Worm (Caenorhabditis elegans) whole organism, L3 larva: Measurements from ENCODE around the gene R04A9.9.

Experiments used
- R02D3.7 ChIP-seq: fragments of 150-350 bp; optimal IDR thresholded peaks from 2 replicates; lab custom pipeline; 2014; ENCODE audit warnings: missing biosample characterization, missing genetic modification characterization
- ZK546.5 ChIP-seq: sonication (generic microtip); optimal IDR thresholded peaks from 2 replicates; lab custom pipeline; 2017; ENCODE audit warnings: missing biosample characterization, missing genetic modification characterization
- aly-2 ChIP-seq: fragments of 150-350 bp; optimal IDR thresholded peaks from 2 replicates; lab custom pipeline; 2014; ENCODE audit warnings: missing biosample characterization, missing genetic modification characterization
- ama-1 ChIP-seq: fragments of 150-350 bp; optimal IDR thresholded peaks from 2 replicates; lab custom pipeline; 2018
- ceh-28 ChIP-seq: fragments of 150-350 bp; optimal IDR thresholded peaks from 2 replicates; lab custom pipeline; 2014; ENCODE audit warnings: missing biosample characterization, missing genetic modification reagents, missing genetic modification characterization
- ceh-82 ChIP-seq: fragments of 150-350 bp; optimal IDR thresholded peaks from 2 replicates; lab custom pipeline; 2014; ENCODE audit warnings: missing biosample characterization, missing genetic modification characterization
- ceh-9 ChIP-seq: sonication (generic microtip); optimal IDR thresholded peaks from 2 replicates; lab custom pipeline; 2018; ENCODE audit warnings: missing biosample characterization, missing genetic modification characterization
- daf-12 ChIP-seq: fragments of 150-350 bp; optimal IDR thresholded peaks from 2 replicates; lab custom pipeline; 2014; ENCODE audit warnings: missing biosample characterization, missing genetic modification reagents, missing genetic modification characterization
- egl-27 ChIP-seq: sonication (generic microtip); optimal IDR thresholded peaks from 4 replicates; lab custom pipeline; 2017; ENCODE audit warnings: missing biosample characterization, missing genetic modification reagents, missing genetic modification characterization
- egl-5 ChIP-seq: fragments of 150-350 bp; optimal IDR thresholded peaks from 2 replicates; lab custom pipeline; 2017; ENCODE audit warnings: missing biosample characterization, missing genetic modification reagents, missing genetic modification characterization, inconsistent platforms
- elt-1 ChIP-seq: fragments of 150-350 bp; optimal IDR thresholded peaks from 2 replicates; lab custom pipeline; 2014; ENCODE audit warnings: missing biosample characterization, missing genetic modification characterization
- elt-2 ChIP-seq: sonication (generic microtip); optimal IDR thresholded peaks from 2 replicates; lab custom pipeline; 2016; ENCODE audit warnings: missing genetic modification reagents, mild to moderate bottlenecking, missing genetic modification characterization, missing compliant biosample characterization
- eor-1 ChIP-seq, 2 experiments: fragments of 150-350 bp; optimal IDR thresholded peaks; 2 replicates each; lab custom pipeline; 2014 to 2018; ENCODE audit warnings: missing biosample characterization in 2 of 2, missing genetic modification characterization in 2 of 2
- fkh-2 ChIP-seq: fragments of 150-350 bp; optimal IDR thresholded peaks from 2 replicates; lab custom pipeline; 2014; ENCODE audit warnings: missing biosample characterization, missing genetic modification reagents, missing genetic modification characterization
- hmg-11 ChIP-seq: sonication (generic microtip); optimal IDR thresholded peaks from 2 replicates; lab custom pipeline; 2016; ENCODE audit warnings: missing genetic modification characterization, missing compliant biosample characterization
- jun-1 ChIP-seq: fragments of 150-350 bp; optimal IDR thresholded peaks from 2 replicates; lab custom pipeline; 2014; ENCODE audit warnings: missing biosample characterization, missing genetic modification reagents, missing genetic modification characterization
- lin-15B ChIP-seq: fragments of 150-350 bp; optimal IDR thresholded peaks from 2 replicates; lab custom pipeline; 2014; ENCODE audit warnings: missing biosample characterization, missing genetic modification characterization
- lin-39 ChIP-seq: fragments of 150-350 bp; optimal IDR thresholded peaks from 2 replicates; lab custom pipeline; 2018; ENCODE audit warnings: missing biosample characterization, missing genetic modification reagents, missing genetic modification characterization
- lsy-12 ChIP-seq: sonication (generic microtip); optimal IDR thresholded peaks from 2 replicates; lab custom pipeline; 2016; ENCODE audit warnings: mild to moderate bottlenecking, missing genetic modification characterization, missing compliant biosample characterization
- mdl-1 ChIP-seq: fragments of 150-350 bp; optimal IDR thresholded peaks from 2 replicates; lab custom pipeline; 2014; ENCODE audit warnings: missing biosample characterization, missing genetic modification characterization
- mml-1 ChIP-seq: fragments of 150-350 bp; sonication (generic microtip); optimal IDR thresholded peaks from 3 replicates; lab custom pipeline; 2014; ENCODE audit warnings: missing biosample characterization, missing genetic modification characterization
- nfya-1 ChIP-seq: sonication (generic microtip); optimal IDR thresholded peaks from 2 replicates; lab custom pipeline; 2017; ENCODE audit warnings: missing genetic modification characterization, mild to moderate bottlenecking, missing compliant biosample characterization, antibody characterized with exemption, moderate library complexity; ENCODE audit not compliant: insufficient read depth
- nhr-11 ChIP-seq: fragments of 150-350 bp; optimal IDR thresholded peaks from 2 replicates; lab custom pipeline; 2014; ENCODE audit warnings: missing biosample characterization, missing genetic modification characterization
- nhr-23 ChIP-seq: fragments of 150-350 bp; optimal IDR thresholded peaks from 2 replicates; lab custom pipeline; 2014; ENCODE audit warnings: missing biosample characterization, missing genetic modification reagents, missing genetic modification characterization
- nhr-237 ChIP-seq: fragments of 150-350 bp; optimal IDR thresholded peaks from 2 replicates; lab custom pipeline; 2014; ENCODE audit warnings: missing biosample characterization, missing genetic modification characterization
- nhr-25 ChIP-seq: sonication (generic microtip); optimal IDR thresholded peaks from 2 replicates; lab custom pipeline; 2017; ENCODE audit warnings: missing biosample characterization, missing genetic modification characterization
- nhr-28 ChIP-seq: fragments of 150-350 bp; optimal IDR thresholded peaks from 2 replicates; lab custom pipeline; 2014; ENCODE audit warnings: missing biosample characterization, missing genetic modification characterization
- nhr-43 ChIP-seq: sonication (generic microtip); optimal IDR thresholded peaks from 2 replicates; lab custom pipeline; 2016; ENCODE audit warnings: mild to moderate bottlenecking, missing genetic modification characterization, missing compliant biosample characterization; ENCODE audit not compliant: poor library complexity, severe bottlenecking
- nhr-67 ChIP-seq: fragments of 150-350 bp; optimal IDR thresholded peaks from 2 replicates; lab custom pipeline; 2014; ENCODE audit warnings: missing biosample characterization, missing genetic modification characterization
- nhr-76 ChIP-seq: fragments of 150-350 bp; sonication (generic microtip); optimal IDR thresholded peaks from 5 replicates; lab custom pipeline; 2014; ENCODE audit warnings: missing biosample characterization, missing genetic modification characterization
- nhr-77 ChIP-seq: fragments of 150-350 bp; optimal IDR thresholded peaks from 2 replicates; lab custom pipeline; 2014; ENCODE audit warnings: missing biosample characterization, missing genetic modification characterization
- pha-4 ChIP-seq: fragments of 150-350 bp; optimal IDR thresholded peaks from 2 replicates; lab custom pipeline; 2014; ENCODE audit warnings: missing biosample characterization, missing genetic modification reagents, missing genetic modification characterization
- pqm-1 ChIP-seq: fragments of 150-350 bp; optimal IDR thresholded peaks from 2 replicates; lab custom pipeline; 2017; ENCODE audit warnings: missing biosample characterization, missing genetic modification characterization, inconsistent platforms
- skn-1 ChIP-seq: fragments of 150-350 bp; optimal IDR thresholded peaks from 2 replicates; lab custom pipeline; 2014; ENCODE audit warnings: missing biosample characterization, missing genetic modification characterization
- snpc-4 ChIP-seq: fragments of 150-350 bp; optimal IDR thresholded peaks from 2 replicates; lab custom pipeline; 2014; ENCODE audit warnings: missing biosample characterization, missing genetic modification characterization
- tbx-2 ChIP-seq: sonication (generic microtip); optimal IDR thresholded peaks from 2 replicates; lab custom pipeline; 2016; ENCODE audit warnings: mild to moderate bottlenecking, missing genetic modification characterization, missing compliant biosample characterization
- unc-39 ChIP-seq: sonication (generic microtip); optimal IDR thresholded peaks from 4 replicates; lab custom pipeline; 2017; ENCODE audit warnings: missing biosample characterization, missing genetic modification characterization
- ztf-11 ChIP-seq: fragments of 150-350 bp; optimal IDR thresholded peaks from 2 replicates; lab custom pipeline; 2014; ENCODE audit warnings: missing biosample characterization, missing genetic modification characterization

Gene R04A9.9

ce11 chrX:390469-390868 is at the start of gene R04A9.9:
Gene R04A9.9 (minus strand): TSS chrX:390569.
- no peak for TF ChIP-seq egl-5 (tag; lab: Kevin White, UChicago)
- no peak for TF ChIP-seq lin-15B (tag; lab: Kevin White, UChicago)
- no peak for TF ChIP-seq jun-1
- no peak for TF ChIP-seq tbx-2 (tag; lab: Kevin White, UChicago)
- TF ChIP-seq nhr-28: no peak
- TF ChIP-seq daf-12 (tag; lab: Kevin White, UChicago): no peak
- no peak for TF ChIP-seq fkh-2 (tag; lab: Kevin White, UChicago)
- no peak for TF ChIP-seq eor-1 (tag; optimal IDR thresholded peaks at IDR 0.05; lab: Kevin White, UChicago)
- no peak for TF ChIP-seq ceh-82 (tag; lab: Kevin White, UChicago)
- no peak for TF ChIP-seq ceh-9 (tag; lab: Kevin White, UChicago)
- TF ChIP-seq R02D3.7: no peak
- no peak for TF ChIP-seq skn-1
- TF ChIP-seq ceh-28: no peak
- TF ChIP-seq nhr-67 (tag; lab: Kevin White, UChicago): no peak
- TF ChIP-seq lsy-12 (tag; lab: Kevin White, UChicago): no peak
- TF ChIP-seq ZK546.5 (tag; lab: Kevin White, UChicago): no peak
- TF ChIP-seq elt-1 (tag; lab: Kevin White, UChicago): no peak
- no peak for TF ChIP-seq lin-39
- TF ChIP-seq egl-27 (tag; lab: Kevin White, UChicago): no peak
- TF ChIP-seq, all 47 proteins: peak for 0

- TF ChIP-seq pqm-1 (tag; lab: Kevin White, UChicago): peak; percentile 46
- no peak for TF ChIP-seq nhr-237 (tag; lab: Kevin White, UChicago)
- TF ChIP-seq elt-2 (tag; lab: Kevin White, UChicago): peak; percentile 73
- TF ChIP-seq ZK546.5 (tag; lab: Kevin White, UChicago): no peak
Measured at ce11 chrX:439031-439430, 48.7 kb upstream of the R04A9.9 start.

ce11 chrX:438396-438795 is 48.0 kb upstream of the R04A9.9 start:
- TF ChIP-seq snpc-4 (tag; lab: Kevin White, UChicago): no peak
- TF ChIP-seq jun-1: peak; percentile 22
- no peak for TF ChIP-seq mdl-1 (tag; lab: Kevin White, UChicago)
- no peak for TF ChIP-seq ceh-9 (tag; lab: Kevin White, UChicago)
- TF ChIP-seq unc-39 (tag; lab: Kevin White, UChicago): no peak
- TF ChIP-seq ceh-28: no peak
- no peak for TF ChIP-seq nhr-11 (tag; lab: Kevin White, UChicago)
- TF ChIP-seq ztf-11 (tag; lab: Kevin White, UChicago): no peak
- TF ChIP-seq fkh-2 (tag; lab: Kevin White, UChicago): no peak
- TF ChIP-seq elt-2 (tag; lab: Kevin White, UChicago): peak; percentile 55
- TF ChIP-seq hmg-11 (tag; lab: Kevin White, UChicago): no peak
- no peak for TF ChIP-seq ceh-82 (tag; lab: Kevin White, UChicago)
- no peak for TF ChIP-seq elt-1 (tag; lab: Kevin White, UChicago)
- TF ChIP-seq pha-4 (tag; lab: Kevin White, UChicago): peak; percentile 7
- TF ChIP-seq pqm-1 (tag; lab: Kevin White, UChicago): peak; percentile 71
- TF ChIP-seq, all 47 proteins: peak for 4

- TF ChIP-seq nfya-1 (peak; percentile 93), aly-2 (tag; lab: Kevin White, UChicago) (no peak), nhr-76 (no peak)
- TF ChIP-seq, all 47 proteins: peak for 1
Measured at ce11 chrX:433747-434146, 43.4 kb upstream of the R04A9.9 start, which contains the start of gene dve-1. Gene dve-1 (minus strand): TSS chrX:433812.

- TF ChIP-seq unc-39 (tag; lab: Kevin White, UChicago) (no peak), lin-39 (no peak), ama-1 (lab: Kevin White, UChicago) (peak; percentile 48), nhr-23 (peak; percentile 55), elt-1 (tag; lab: Kevin White, UChicago) (peak; percentile 23), nfya-1 (peak; percentile 48), snpc-4 (tag; lab: Kevin White, UChicago) (no peak), egl-5 (tag; lab: Kevin White, UChicago) (no peak), nhr-25 (tag; lab: Kevin White, UChicago) (peak; percentile 77), nhr-43 (tag; lab: Kevin White, UChicago) (no peak), mdl-1 (tag; lab: Kevin White, UChicago) (no peak), ztf-11 (tag; lab: Kevin White, UChicago) (no peak), mml-1 (tag; lab: Kevin White, UChicago) (no peak), aly-2 (tag; lab: Kevin White, UChicago) (no peak), egl-27 (tag; lab: Kevin White, UChicago) (no peak), tbx-2 (tag; lab: Kevin White, UChicago) (no peak), hmg-11 (tag; lab: Kevin White, UChicago) (no peak), nhr-28 (no peak), nhr-67 (tag; lab: Kevin White, UChicago) (no peak), nhr-77 (tag; lab: Kevin White, UChicago) (no peak), pqm-1 (tag; lab: Kevin White, UChicago) (no peak)
Measured at ce11 chrX:433029-433693, 42.8 kb upstream of the R04A9.9 start.
